Worm (Caenorhabditis elegans) whole organism, L4 larva: ENCODE measurements around the gene Y71H2AM.20.

Source experiments
- F44E2.7 ChIP-seq: fragments of 200-800 bp; sonication (Bioruptor generic); IDR thresholded peaks from 2 replicates; pipeline ENCODE4 v2.1.2; 2022; ENCODE audit warnings: missing genetic modification characterization, missing compliant biosample characterization
- F49E8.2 ChIP-seq: sonication (generic microtip); optimal IDR thresholded peaks from 2 replicates; lab custom pipeline; 2016; ENCODE audit warnings: missing compliant biosample characterization, mild to moderate bottlenecking, missing genetic modification characterization, borderline replicate concordance
- T20F7.1 ChIP-seq: fragments of 200-800 bp; sonication (Bioruptor generic); optimal IDR thresholded peaks from 2 replicates; lab custom pipeline; 2018; ENCODE audit warnings: mild to moderate bottlenecking, missing genetic modification characterization, missing compliant biosample characterization
- Y105C5A.15 ChIP-seq: fragments of 200-800 bp; sonication (Bioruptor generic); IDR thresholded peaks from 2 replicates; pipeline ENCODE4 v1.3.6; 2022; ENCODE audit warnings: missing genetic modification characterization, missing compliant biosample characterization
- aha-1 ChIP-seq: fragments of 150-350 bp; peaks from one replicate; lab custom pipeline; 2014; ENCODE audit warnings: missing biosample characterization, missing genetic modification characterization
- aly-2 ChIP-seq: sonication (generic microtip); optimal IDR thresholded peaks from 2 replicates; lab custom pipeline; 2018; ENCODE audit warnings: missing biosample characterization, missing genetic modification characterization
- daf-16 ChIP-seq, 3 experiments: sonication (generic microtip); optimal IDR thresholded peaks; 2 replicates each; lab custom pipeline; 2016 to 2017; ENCODE audit warnings: missing genetic modification characterization in 3 of 3, missing genetic modification reagents in 3 of 3, mild to moderate bottlenecking in 2 of 3, missing compliant biosample characterization in 2 of 3, missing biosample characterization in 1 of 3, moderate library complexity in 1 of 3
- dmd-6 ChIP-seq: fragments of 200-800 bp; sonication (Bioruptor generic); IDR thresholded peaks from 2 replicates; pipeline ENCODE4 v1.3.6; 2022; ENCODE audit warnings: missing genetic modification reagents, missing genetic modification characterization, missing compliant biosample characterization
- duxl-1 ChIP-seq: sonication (generic microtip); optimal IDR thresholded peaks from 2 replicates; lab custom pipeline; 2016; ENCODE audit warnings: mild to moderate bottlenecking, missing genetic modification characterization, moderate library complexity, missing compliant biosample characterization; ENCODE audit not compliant: poor library complexity
- dve-1 ChIP-seq: sonication (generic microtip); optimal IDR thresholded peaks from 2 replicates; lab custom pipeline; 2017; ENCODE audit warnings: antibody characterized with exemption, mild to moderate bottlenecking, missing genetic modification characterization, missing compliant biosample characterization; ENCODE audit not compliant: insufficient read depth
- egl-43 ChIP-seq: fragments of 200-800 bp; sonication (Bioruptor generic); IDR thresholded peaks from 2 replicates; pipeline ENCODE4 v1.3.6; 2022; ENCODE audit warnings: missing genetic modification reagents, missing genetic modification characterization, missing compliant biosample characterization
- hlh-11 ChIP-seq: fragments of 200-800 bp; sonication (Bioruptor generic); optimal IDR thresholded peaks from 2 replicates; lab custom pipeline; 2018; ENCODE audit warnings: mild to moderate bottlenecking, missing genetic modification characterization, missing compliant biosample characterization
- lin-1 ChIP-seq: fragments of 200-800 bp; sonication (Bioruptor generic); IDR thresholded peaks from 2 replicates; pipeline ENCODE4 v1.3.6; 2022; ENCODE audit warnings: missing genetic modification reagents, missing genetic modification characterization, missing compliant biosample characterization
- lin-29 ChIP-seq: fragments of 200-800 bp; sonication (Bioruptor generic); IDR thresholded peaks from 2 replicates; pipeline ENCODE4 v1.3.6; 2022; ENCODE audit warnings: missing genetic modification reagents, missing genetic modification characterization, missing compliant biosample characterization
- lin-38 ChIP-seq: fragments of 200-800 bp; sonication (Bioruptor generic); IDR thresholded peaks from 2 replicates; pipeline ENCODE4 v1.3.6; 2022; ENCODE audit warnings: missing genetic modification reagents, missing genetic modification characterization, missing compliant biosample characterization
- lin-39 ChIP-seq: fragments of 150-350 bp; optimal IDR thresholded peaks from 2 replicates; lab custom pipeline; 2014; ENCODE audit warnings: missing biosample characterization, missing genetic modification reagents, missing genetic modification characterization
- lsy-2 ChIP-seq, 2 experiments: fragments of 150-350 bp in 1 of 2; sonication (generic microtip) in 1 of 2; optimal IDR thresholded peaks; 2 replicates each; lab custom pipeline; 2014 to 2017; ENCODE audit warnings: missing biosample characterization in 2 of 2, missing genetic modification characterization in 2 of 2
- madf-9 ChIP-seq: fragments of 200-800 bp; sonication (Bioruptor generic); conservative IDR thresholded peaks from 2 replicates; pipeline ENCODE4 v1.3.6; 2022; ENCODE audit warnings: missing genetic modification reagents, missing genetic modification characterization, missing compliant biosample characterization
- mdt-29 ChIP-seq: fragments of 200-800 bp; sonication (Bioruptor generic); IDR thresholded peaks from 2 replicates; pipeline ENCODE4 v1.3.6; 2022; ENCODE audit warnings: missing genetic modification reagents, missing genetic modification characterization, missing compliant biosample characterization
- nhr-102 ChIP-seq: sonication (generic microtip); optimal IDR thresholded peaks from 2 replicates; lab custom pipeline; 2016; ENCODE audit warnings: mild to moderate bottlenecking, missing genetic modification characterization, moderate library complexity, missing compliant biosample characterization
- nhr-25 ChIP-seq: sonication (generic microtip); optimal IDR thresholded peaks from 2 replicates; lab custom pipeline; 2017; ENCODE audit warnings: missing genetic modification characterization, mild to moderate bottlenecking, missing compliant biosample characterization, antibody characterized with exemption, moderate library complexity, borderline replicate concordance; ENCODE audit not compliant: insufficient read depth
- nhr-28 ChIP-seq: fragments of 150-350 bp; optimal IDR thresholded peaks from 2 replicates; lab custom pipeline; 2014; ENCODE audit warnings: missing biosample characterization, missing genetic modification characterization
- nhr-42 ChIP-seq: fragments of 200-800 bp; sonication (Bioruptor generic); IDR thresholded peaks from 2 replicates; pipeline ENCODE4 v1.3.6; 2022; ENCODE audit warnings: missing genetic modification characterization, missing compliant biosample characterization
- nhr-6 ChIP-seq: fragments of 150-350 bp; optimal IDR thresholded peaks from 2 replicates; lab custom pipeline; 2014; ENCODE audit warnings: missing biosample characterization, missing genetic modification characterization
- nhr-76 ChIP-seq: fragments of 150-350 bp; optimal IDR thresholded peaks from 2 replicates; lab custom pipeline; 2014; ENCODE audit warnings: missing biosample characterization, missing genetic modification characterization
- nhr-77 ChIP-seq: fragments of 150-350 bp; optimal IDR thresholded peaks from 2 replicates; lab custom pipeline; 2014; ENCODE audit warnings: missing biosample characterization, missing genetic modification characterization
- php-3 ChIP-seq: fragments of 200-800 bp; sonication (Bioruptor generic); IDR thresholded peaks from 2 replicates; pipeline ENCODE4 v1.3.6; 2022; ENCODE audit warnings: missing genetic modification reagents, missing genetic modification characterization, missing compliant biosample characterization
- pqm-1 ChIP-seq: sonication (generic microtip); optimal IDR thresholded peaks from 2 replicates; lab custom pipeline; 2017; ENCODE audit warnings: missing biosample characterization, missing genetic modification characterization
- snpc-1.2 ChIP-seq: fragments of 200-800 bp; sonication (Bioruptor generic); IDR thresholded peaks from 2 replicates; pipeline ENCODE4 v1.3.6; 2022; ENCODE audit warnings: missing genetic modification reagents, missing genetic modification characterization, missing compliant biosample characterization
- tag-97 ChIP-seq: fragments of 200-800 bp; sonication (Bioruptor generic); IDR thresholded peaks from 2 replicates; pipeline ENCODE4 v1.3.6; 2022; ENCODE audit warnings: missing genetic modification characterization, missing compliant biosample characterization

Gene Y71H2AM.20

ce11 chrIII:2758092-2758491 is 27.7 kb downstream of the Y71H2AM.20 start:
- TF ChIP-seq duxl-1 (tag; lab: Kevin White, UChicago) (no peak), aha-1 (tag; lab: Kevin White, UChicago) (peak; percentile 53), lin-39 (tag; lab: Kevin White, UChicago) (no peak)
- TF ChIP-seq, all 104 proteins: peak for 1

- TF ChIP-seq lsy-2 (tag; optimal IDR thresholded peaks at IDR 0.05; lab: Kevin White, UChicago) (no peak), madf-9 (GFP tag; lab: Robert Waterston, UW) (0 out of 2 replicates have a peak, but pooled peaks have one; percentile 7), Y105C5A.15 (GFP tag; lab: Robert Waterston, UW) (0 out of 2 replicates have a peak, but pooled peaks have one; percentile 34)
Observed at ce11 chrIII:2757478-2757877, 28.3 kb downstream of the Y71H2AM.20 start.

DNA sequence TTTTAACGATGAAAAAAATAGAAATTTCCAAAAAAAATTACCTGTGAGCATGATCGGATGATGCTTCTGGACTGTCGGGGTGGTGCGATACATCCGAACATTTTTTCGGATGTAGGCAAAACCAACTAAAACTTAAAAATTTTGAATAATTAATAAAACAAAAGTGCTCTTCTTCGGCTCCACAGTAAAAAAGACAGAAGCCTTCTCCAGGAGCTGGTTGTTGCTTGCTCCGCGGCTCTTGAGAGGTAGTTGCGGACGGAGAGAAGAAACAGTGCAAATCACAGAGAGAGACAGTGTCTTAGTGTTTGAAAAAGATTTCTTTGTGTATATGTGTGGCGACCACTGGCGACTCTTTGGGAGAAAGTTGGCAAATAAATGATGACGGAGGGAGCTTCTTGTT is 29.5 kb downstream of the Y71H2AM.20 start, which contains the start of gene gldi-9:
gldi-9 (minus strand) TSS at position 101 of the 400 bp plus-strand sequence.
- TF ChIP-seq Y105C5A.15 (GFP tag; lab: Robert Waterston, UW): no peak
- no peak for TF ChIP-seq lin-29
- TF ChIP-seq F44E2.7 (GFP tag; lab: Robert Waterston, UW): no peak
- TF ChIP-seq, all 104 proteins: peak for 0

ce11 chrIII:2746553-2746952 is 39.2 kb downstream of the Y71H2AM.20 start, which contains the start of gene Y71H2AM.14:
Gene Y71H2AM.14, minus strand, starts transcription at chrIII:2746653.
- TF ChIP-seq nhr-76 (tag; lab: Kevin White, UChicago): no peak
- no peak for TF ChIP-seq lin-29
- no peak for TF ChIP-seq mdt-29 (GFP tag; lab: Robert Waterston, UW)
- no peak for TF ChIP-seq F49E8.2 (tag; lab: Kevin White, UChicago)
- no peak for TF ChIP-seq egl-43
- no peak for TF ChIP-seq tag-97 (GFP tag; lab: Robert Waterston, UW)
- TF ChIP-seq pqm-1: peak; percentile 43

- TF ChIP-seq nhr-42 (GFP tag; lab: Robert Waterston, UW) (no peak), lin-1 (GFP tag; lab: Robert Waterston, UW) (0 out of 2 replicates have a peak, but pooled peaks have one; percentile 25), nhr-102 (tag; lab: Kevin White, UChicago) (peak; percentile 7), snpc-1.2 (GFP tag; lab: Robert Waterston, UW) (no peak), nhr-6 (tag; lab: Kevin White, UChicago) (no peak), php-3 (GFP tag; lab: Robert Waterston, UW) (peak; percentile 90), dmd-6 (GFP tag; lab: Robert Waterston, UW) (peak; percentile 77), T20F7.1 (GFP tag; lab: Kevin White, UChicago) (peak; percentile 21), daf-16 (GFP tag; optimal IDR thresholded peaks at IDR 0.05; lab: Kevin White, UChicago) (peak in 1 of 2 experiments; percentile 53), daf-16 (tag; optimal IDR thresholded peaks at IDR 0.05; lab: Kevin White, UChicago) (peak; percentile 95), aly-2 (tag; lab: Kevin White, UChicago) (no peak), nhr-28 (tag; lab: Kevin White, UChicago) (peak; percentile 96), nhr-25 (tag; lab: Kevin White, UChicago) (no peak), lin-38 (GFP tag; lab: Robert Waterston, UW) (no peak), dve-1 (tag; lab: Kevin White, UChicago) (peak; percentile 81), pqm-1 (peak; percentile 97), hlh-11 (tag; lab: Kevin White, UChicago) (peak; percentile 71), nhr-77 (tag; lab: Kevin White, UChicago) (peak; percentile 71)
Observed at ce11 chrIII:2739469-2739868, 46.3 kb downstream of the Y71H2AM.20 start, which contains the start of gene cest-25. Gene cest-25, minus strand, starts transcription at chrIII:2739531.
